Fruit fly (Drosophila melanogaster): Measurements from ENCODE around the gene mub.

The mub gene

dm6 chr3L:21808568-21808967, 36.0 kb upstream of the mub start, which contains the start of gene eg (continued):
- TF ChIP-seq Opbp (GFP tag; IDR thresholded peaks at IDR 0.05; ENCODE audit: partially characterized antibody) (peak; percentile 62; the same call in 2 of the 3 replicates), CG8478 (optimal IDR thresholded peaks at IDR 0.05) (no peak), ewg (GFP tag; optimal IDR thresholded peaks at IDR 0.05) (peak; percentile 10), Lim3 (GFP tag; IDR thresholded peaks at IDR 0.05) (no peak), tup (GFP tag; optimal IDR thresholded peaks at IDR 0.05) (no peak), Lpt (GFP tag; optimal IDR thresholded peaks at IDR 0.05) (no peak), CG11723 (GFP tag; optimal IDR thresholded peaks at IDR 0.05) (peak; percentile 9), gfzf (GFP tag; optimal IDR thresholded peaks at IDR 0.05) (no peak), lmd (GFP tag; IDR thresholded peaks at IDR 0.05) (no peak), ham (GFP tag; IDR thresholded peaks at IDR 0.05) (no peak), CG2678 (tag; optimal IDR thresholded peaks at IDR 0.05) (no peak), Max (GFP tag; optimal IDR thresholded peaks at IDR 0.05) (no peak), pros (GFP tag; optimal IDR thresholded peaks at IDR 0.05) (no peak), HLHmδ (GFP tag; optimal IDR thresholded peaks at IDR 0.05) (peak; percentile 89), kni (GFP tag; optimal IDR thresholded peaks at IDR 0.05) (peak; percentile 15), CG1603 (tag; optimal IDR thresholded peaks at IDR 0.05) (no peak), CG6175 (GFP tag; IDR thresholded peaks at IDR 0.05) (peak; percentile 74; the same call in 2 of the 3 replicates), E2f1 (GFP tag; IDR thresholded peaks at IDR 0.05) (0 out of 2 replicates have a peak, but pooled peaks have one; percentile 3), Aef1 (GFP tag; IDR thresholded peaks at IDR 0.05) (no peak), hb (GFP tag; IDR thresholded peaks at IDR 0.05; ENCODE audit: partially characterized antibody) (no peak), gro (GFP tag; optimal IDR thresholded peaks at IDR 0.05) (no peak), jigr1 (GFP tag; IDR thresholded peaks at IDR 0.05) (no peak), Meics (GFP tag; optimal IDR thresholded peaks at IDR 0.05) (peak; percentile 36), usp (GFP tag; optimal IDR thresholded peaks at IDR 0.05) (no peak), CG18764 (GFP tag; optimal IDR thresholded peaks at IDR 0.05) (no peak), D19A (tag; optimal IDR thresholded peaks at IDR 0.05) (no peak), CG2199 (GFP tag; IDR thresholded peaks at IDR 0.05) (0 out of 3 replicates have a peak, but pooled peaks have one; percentile 26), odd (GFP tag; optimal IDR thresholded peaks at IDR 0.05) (peak; percentile 29), CG15696 (tag; optimal IDR thresholded peaks at IDR 0.05) (peak; percentile 20), wor (GFP tag; IDR thresholded peaks at IDR 0.05) (no peak), sens (GFP tag) (no peak), CG8924 (tag; optimal IDR thresholded peaks at IDR 0.05) (no peak), ranshi (GFP tag; IDR thresholded peaks at IDR 0.05) (no peak), cato (GFP tag; optimal IDR thresholded peaks at IDR 0.05; ENCODE audit: borderline replicate concordance) (no peak), CG10274 (GFP tag; optimal IDR thresholded peaks at IDR 0.05) (no peak), CG14667 (GFP tag; IDR thresholded peaks at IDR 0.05) (no peak), CG8290 (GFP tag; optimal IDR thresholded peaks at IDR 0.05) (no peak), CG8290 (tag; optimal IDR thresholded peaks at IDR 0.05) (no peak), CG15479 (GFP tag; optimal IDR thresholded peaks at IDR 0.05) (peak; percentile 70), nom (GFP tag; optimal IDR thresholded peaks at IDR 0.05) (peak; percentile 53), tna (GFP tag; IDR thresholded peaks at IDR 0.05; ENCODE audit: partially characterized antibody) (no peak), Ada2b (GFP tag; IDR thresholded peaks at IDR 0.05) (no peak), zf30C (GFP tag; optimal IDR thresholded peaks at IDR 0.05) (peak; percentile 47), jing (GFP tag; optimal IDR thresholded peaks at IDR 0.05) (peak; percentile 14), HLH3B (GFP tag; IDR thresholded peaks at IDR 0.05) (0 out of 2 replicates have a peak, but pooled peaks have one; percentile 1), CG33557 (GFP tag; optimal IDR thresholded peaks at IDR 0.05) (no peak), dan (GFP tag; IDR thresholded peaks at IDR 0.05) (no peak)

Data from whole organism, embryonic.